Worm (Caenorhabditis elegans) whole organism, L3 larva: ENCODE results near the gene clec-243.
A peak's percentile ranks its signal among the peaks of the same experiment; 100 is the strongest.

ENCODE experiments used
- mml-1 ChIP-seq: fragments of 150-350 bp; sonication (generic microtip); optimal IDR thresholded peaks from 3 replicates; lab custom pipeline; 2014; ENCODE audit warnings: missing biosample characterization, missing genetic modification characterization
- pqm-1 ChIP-seq: fragments of 150-350 bp; optimal IDR thresholded peaks from 2 replicates; lab custom pipeline; 2017; ENCODE audit warnings: missing biosample characterization, missing genetic modification characterization, inconsistent platforms

DNA sequence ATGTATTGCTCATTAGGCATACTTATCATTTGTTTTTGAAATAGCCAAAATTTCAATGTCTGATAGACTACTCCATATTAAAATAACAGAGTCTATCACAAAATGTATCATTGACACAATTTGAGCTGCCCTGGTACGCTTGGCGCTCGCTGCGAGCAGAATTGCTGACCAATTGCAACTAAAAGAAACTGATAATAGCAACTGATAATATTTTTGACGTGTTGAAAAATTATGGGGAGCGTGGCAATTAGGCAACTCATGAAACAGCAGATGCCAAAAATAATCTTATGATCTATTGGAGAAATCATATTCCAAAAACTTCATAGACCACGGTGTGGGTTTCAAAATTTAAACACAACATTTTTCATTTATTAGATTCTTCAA, 7.5 kb downstream of the clec-243 start:
- TF ChIP-seq mml-1 (tag; lab: Kevin White, UChicago) (no peak), pqm-1 (tag; lab: Kevin White, UChicago) (peak; percentile 55)
